Fruit fly (Drosophila melanogaster) whole organism, prepupa: ENCODE measurements around the gene RnpS1.

Experiments used
- Blimp-1 ChIP-seq: fragments of 200-800 bp; sonication (Bioruptor generic); optimal IDR thresholded peaks from 3 replicates; lab custom pipeline; 2017; ENCODE audit warnings: missing biosample characterization, missing genetic modification characterization, mild to moderate bottlenecking, moderate library complexity, missing genetic modification reagents
- CG11294 ChIP-seq: fragments of 200-800 bp; sonication (Bioruptor generic); IDR thresholded peaks from 2 replicates; pipeline ENCODE4 v1.3.6; 2022; ENCODE audit warnings: missing biosample characterization, missing genetic modification characterization
- CG11902 ChIP-seq: fragments of 200-800 bp; sonication (Bioruptor generic); optimal IDR thresholded peaks from 3 replicates; lab custom pipeline; 2016; ENCODE audit warnings: missing biosample characterization, missing genetic modification characterization
- CG15336 ChIP-seq: fragments of 200-800 bp; sonication (Bioruptor generic); IDR thresholded peaks from 2 replicates; pipeline ENCODE4 v1.3.6; 2022; ENCODE audit warnings: missing biosample characterization, missing genetic modification characterization
- CG1621 ChIP-seq: fragments of 200-800 bp; sonication (Bioruptor generic); optimal IDR thresholded peaks from 3 replicates; lab custom pipeline; 2018; ENCODE audit warnings: missing biosample characterization, mild to moderate bottlenecking, missing genetic modification characterization
- CG16779 ChIP-seq: fragments of 200-800 bp; sonication (Bioruptor generic); optimal IDR thresholded peaks from 3 replicates; lab custom pipeline; 2017; ENCODE audit warnings: missing biosample characterization, mild to moderate bottlenecking, missing genetic modification characterization
- CG32006 ChIP-seq: fragments of 200-800 bp; sonication (Bioruptor generic); optimal IDR thresholded peaks from 3 replicates; lab custom pipeline; 2017; ENCODE audit warnings: missing biosample characterization, mild to moderate bottlenecking, missing genetic modification characterization
- CG34406 ChIP-seq: fragments of 200-800 bp; sonication (Bioruptor generic); optimal IDR thresholded peaks from 3 replicates; lab custom pipeline; 2016; ENCODE audit warnings: missing biosample characterization, missing genetic modification characterization
- CG4318 ChIP-seq: fragments of 200-800 bp; sonication (Bioruptor generic); optimal IDR thresholded peaks from 3 replicates; lab custom pipeline; 2017; ENCODE audit warnings: missing biosample characterization, mild to moderate bottlenecking, missing genetic modification characterization
- CG6163 ChIP-seq: fragments of 200-800 bp; sonication (Bioruptor generic); IDR thresholded peaks from 3 replicates; pipeline ENCODE4 v1.3.6; 2022; ENCODE audit warnings: missing biosample characterization, missing genetic modification characterization
- CG6792 ChIP-seq: fragments of 200-800 bp; sonication (Bioruptor generic); optimal IDR thresholded peaks from 3 replicates; lab custom pipeline; 2016; ENCODE audit warnings: missing biosample characterization, missing genetic modification characterization
- CG6808 ChIP-seq: fragments of 200-800 bp; sonication (Bioruptor generic); optimal IDR thresholded peaks from 3 replicates; lab custom pipeline; 2017; ENCODE audit warnings: missing biosample characterization, missing genetic modification characterization, mild to moderate bottlenecking, moderate library complexity, missing genetic modification reagents
- CG6854 ChIP-seq: fragments of 200-800 bp; sonication (Bioruptor generic); optimal IDR thresholded peaks from 2 replicates; lab custom pipeline; 2017; ENCODE audit warnings: missing biosample characterization, mild to moderate bottlenecking, missing genetic modification characterization
- CG7368 ChIP-seq: fragments of 200-800 bp; sonication (Bioruptor generic); optimal IDR thresholded peaks from 3 replicates; lab custom pipeline; 2016; ENCODE audit warnings: missing biosample characterization, missing genetic modification characterization
- CG8119 ChIP-seq: fragments of 200-800 bp; sonication (Bioruptor generic); IDR thresholded peaks from 3 replicates; pipeline ENCODE4 v1.3.6; 2022; ENCODE audit warnings: missing biosample characterization, missing genetic modification characterization
- CG8319 ChIP-seq: fragments of 200-800 bp; sonication (Bioruptor generic); optimal IDR thresholded peaks from 3 replicates; lab custom pipeline; 2016; ENCODE audit warnings: missing biosample characterization, missing genetic modification characterization
- CG8632 ChIP-seq: fragments of 200-800 bp; sonication (Bioruptor generic); optimal IDR thresholded peaks from 3 replicates; lab custom pipeline; 2016; ENCODE audit warnings: missing biosample characterization, missing genetic modification characterization
- CG9139 ChIP-seq: fragments of 200-800 bp; sonication (Bioruptor generic); optimal IDR thresholded peaks from 3 replicates; lab custom pipeline; 2017; ENCODE audit warnings: missing biosample characterization, mild to moderate bottlenecking, missing genetic modification characterization
- Eip75B ChIP-seq: fragments of 200-800 bp; sonication (Bioruptor generic); optimal IDR thresholded peaks from 3 replicates; lab custom pipeline; 2016; ENCODE audit warnings: missing biosample characterization, missing genetic modification characterization
- Eip78C ChIP-seq: fragments of 200-800 bp; sonication (Bioruptor generic); peaks from one replicate; lab custom pipeline; 2016; ENCODE audit warnings: missing biosample characterization, missing genetic modification characterization
- Eip93F ChIP-seq: fragments of 200-800 bp; sonication (Bioruptor generic); optimal IDR thresholded peaks from 2 replicates; lab custom pipeline; 2016; ENCODE audit warnings: missing biosample characterization, mild to moderate bottlenecking, missing genetic modification characterization
- Ets21C ChIP-seq: fragments of 200-800 bp; sonication (Bioruptor generic); optimal IDR thresholded peaks from 3 replicates; lab custom pipeline; 2016; ENCODE audit warnings: missing biosample characterization, missing genetic modification characterization
- Ets96B ChIP-seq: fragments of 200-800 bp; optimal IDR thresholded peaks from 2 replicates; lab custom pipeline; 2019; ENCODE audit warnings: missing biosample characterization, mild to moderate bottlenecking, missing genetic modification characterization, moderate library complexity
- Hr38 ChIP-seq: sonication (Bioruptor generic); optimal IDR thresholded peaks from 2 replicates; lab custom pipeline; 2016; ENCODE audit warnings: missing biosample characterization, missing genetic modification characterization
- Hr39 ChIP-seq: fragments of 200-800 bp; sonication (Bioruptor generic); optimal IDR thresholded peaks from 2 replicates; lab custom pipeline; 2016; ENCODE audit warnings: missing biosample characterization, missing genetic modification characterization
- Lpt ChIP-seq: fragments of 200-800 bp; sonication (Bioruptor generic); optimal IDR thresholded peaks from 3 replicates; lab custom pipeline; 2016; ENCODE audit warnings: missing biosample characterization, missing genetic modification characterization
- OdsH ChIP-seq: fragments of 200-800 bp; sonication (Bioruptor generic); optimal IDR thresholded peaks from 3 replicates; lab custom pipeline; 2016; ENCODE audit warnings: missing biosample characterization, missing genetic modification characterization
- Smox ChIP-seq: fragments of 200-800 bp; sonication (Bioruptor generic); optimal IDR thresholded peaks from 3 replicates; lab custom pipeline; 2016; ENCODE audit warnings: missing biosample characterization, missing genetic modification characterization
- Sox14 ChIP-seq: fragments of 200-800 bp; sonication (Bioruptor generic); optimal IDR thresholded peaks from 3 replicates; lab custom pipeline; 2016; ENCODE audit warnings: missing biosample characterization, missing genetic modification characterization
- Sox15 ChIP-seq: fragments of 200-800 bp; sonication (Bioruptor generic); optimal IDR thresholded peaks from 3 replicates; lab custom pipeline; 2016; ENCODE audit warnings: missing biosample characterization, missing genetic modification characterization
- achi ChIP-seq: fragments of 200-800 bp; sonication (Bioruptor generic); optimal IDR thresholded peaks from 3 replicates; lab custom pipeline; 2016; ENCODE audit warnings: missing biosample characterization, missing genetic modification characterization
- acj6 ChIP-seq: fragments of 200-800 bp; sonication (Bioruptor generic); optimal IDR thresholded peaks from 3 replicates; lab custom pipeline; 2016; ENCODE audit warnings: missing biosample characterization, missing genetic modification characterization
- dac ChIP-seq: fragments of 200-800 bp; sonication (Bioruptor generic); optimal IDR thresholded peaks from 2 replicates; lab custom pipeline; 2017; ENCODE audit warnings: missing biosample characterization, mild to moderate bottlenecking, missing genetic modification characterization
- dsx ChIP-seq: fragments of 200-800 bp; optimal IDR thresholded peaks from 3 replicates; lab custom pipeline; 2019; ENCODE audit warnings: missing biosample characterization, mild to moderate bottlenecking, missing genetic modification characterization, moderate library complexity; ENCODE audit not compliant: poor library complexity, severe bottlenecking
- eg ChIP-seq: fragments of 200-800 bp; sonication (Bioruptor generic); IDR thresholded peaks from 3 replicates; pipeline ENCODE4 v1.3.6; 2022; ENCODE audit warnings: missing biosample characterization, missing genetic modification characterization
- esn ChIP-seq: fragments of 200-800 bp; sonication (Bioruptor generic); optimal IDR thresholded peaks from 2 replicates; lab custom pipeline; 2016; ENCODE audit warnings: missing biosample characterization, mild to moderate bottlenecking, missing genetic modification characterization, moderate library complexity
- fd59A ChIP-seq: fragments of 200-800 bp; sonication (Bioruptor generic); optimal IDR thresholded peaks from 2 replicates; lab custom pipeline; 2017; ENCODE audit warnings: missing biosample characterization, mild to moderate bottlenecking, missing genetic modification characterization, missing genetic modification reagents
- fd85E ChIP-seq: fragments of 200-800 bp; sonication (Bioruptor generic); optimal IDR thresholded peaks from 3 replicates; lab custom pipeline; 2016; ENCODE audit warnings: missing biosample characterization, missing genetic modification characterization
- lz ChIP-seq: fragments of 200-800 bp; sonication (Bioruptor generic); optimal IDR thresholded peaks from 3 replicates; lab custom pipeline; 2016; ENCODE audit warnings: missing biosample characterization, missing genetic modification characterization
- net ChIP-seq: fragments of 200-800 bp; sonication (Bioruptor generic); optimal IDR thresholded peaks from 3 replicates; lab custom pipeline; 2016; ENCODE audit warnings: missing biosample characterization, missing genetic modification characterization
- pdm3 ChIP-seq: fragments of 200-800 bp; sonication (Bioruptor generic); optimal IDR thresholded peaks from 3 replicates; lab custom pipeline; 2016; ENCODE audit warnings: missing biosample characterization, missing genetic modification characterization
- salr ChIP-seq, 2 experiments: fragments of 200-800 bp; sonication (Bioruptor generic); optimal IDR thresholded peaks; 3 replicates each; lab custom pipeline; 2016 to 2018; ENCODE audit warnings: missing biosample characterization in 2 of 2, missing genetic modification characterization in 2 of 2, mild to moderate bottlenecking in 1 of 2
- spab ChIP-seq: fragments of 200-800 bp; sonication (Bioruptor generic); optimal IDR thresholded peaks from 2 replicates; lab custom pipeline; 2017; ENCODE audit warnings: missing biosample characterization, mild to moderate bottlenecking, missing genetic modification characterization, missing genetic modification reagents
- ss ChIP-seq, 2 experiments: fragments of 200-800 bp; sonication (Bioruptor generic); optimal IDR thresholded peaks; 2 replicates in 1 of 2; 3 replicates in 1 of 2; lab custom pipeline; 2017 to 2018; ENCODE audit warnings: mild to moderate bottlenecking in 2 of 2, missing biosample characterization in 2 of 2, missing genetic modification characterization in 2 of 2, moderate library complexity in 1 of 2
- svp ChIP-seq: fragments of 200-800 bp; sonication (Bioruptor generic); peaks from one replicate; lab custom pipeline; 2016; ENCODE audit warnings: missing biosample characterization, missing genetic modification characterization
- topi ChIP-seq: fragments of 200-800 bp; sonication (Bioruptor generic); optimal IDR thresholded peaks from 3 replicates; lab custom pipeline; 2016; ENCODE audit warnings: missing biosample characterization, missing genetic modification characterization
- vri ChIP-seq: fragments of 200-800 bp; sonication (Bioruptor generic); optimal IDR thresholded peaks from 3 replicates; lab custom pipeline; 2016; ENCODE audit warnings: missing biosample characterization, mild to moderate bottlenecking, missing genetic modification characterization

Gene RnpS1

DNA sequence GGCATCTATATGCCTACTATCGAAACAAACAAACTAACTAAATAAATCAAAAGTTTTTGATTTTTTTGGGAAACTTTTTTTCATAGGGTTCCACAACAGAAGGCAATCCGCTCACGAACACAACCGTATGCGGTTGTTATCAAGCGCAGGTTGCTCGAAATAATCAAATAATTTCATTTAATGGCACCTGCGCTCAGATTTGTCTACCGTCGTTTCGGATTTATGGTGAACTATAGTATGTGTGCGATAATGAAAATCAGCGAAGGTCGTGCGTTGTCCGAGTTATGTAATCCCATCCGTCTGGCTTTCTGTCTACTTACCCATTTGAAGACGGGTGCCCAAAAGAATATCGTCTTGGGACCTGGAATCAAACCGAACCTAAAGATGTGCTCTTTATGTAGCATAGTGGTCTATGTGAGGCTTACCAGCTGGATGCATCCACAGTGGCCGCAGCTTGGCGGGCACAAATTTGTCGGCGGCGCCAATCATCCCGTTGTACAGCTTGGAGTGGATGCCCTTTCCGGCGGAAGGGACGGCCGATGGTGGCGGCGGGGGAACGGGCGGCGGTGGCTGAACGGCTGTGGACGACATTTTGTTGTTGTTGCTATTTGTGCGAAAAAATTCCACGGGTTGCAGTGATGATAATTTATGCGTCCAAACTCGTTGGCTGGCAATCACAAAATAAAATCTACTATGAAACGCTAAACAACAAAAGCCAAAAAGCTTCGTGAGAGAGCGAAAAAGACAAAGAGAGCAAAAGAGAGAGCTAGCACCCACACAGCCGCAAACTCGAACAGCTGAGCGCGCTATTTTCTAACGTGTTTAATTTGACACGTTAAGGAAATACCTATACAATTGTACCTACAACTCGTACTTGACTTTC lies 21.3 kb downstream of the RnpS1 start:
- TF ChIP-seq vri (peak; percentile 61), CG34406 (GFP tag; lab: Kevin White, UChicago) (no peak), CG8119 (no peak), CG1621 (peak; percentile 11), fd59A (no peak), CG11294 (no peak), eg (0 out of 3 replicates have a peak, but pooled peaks have one; percentile 23)

DNA sequence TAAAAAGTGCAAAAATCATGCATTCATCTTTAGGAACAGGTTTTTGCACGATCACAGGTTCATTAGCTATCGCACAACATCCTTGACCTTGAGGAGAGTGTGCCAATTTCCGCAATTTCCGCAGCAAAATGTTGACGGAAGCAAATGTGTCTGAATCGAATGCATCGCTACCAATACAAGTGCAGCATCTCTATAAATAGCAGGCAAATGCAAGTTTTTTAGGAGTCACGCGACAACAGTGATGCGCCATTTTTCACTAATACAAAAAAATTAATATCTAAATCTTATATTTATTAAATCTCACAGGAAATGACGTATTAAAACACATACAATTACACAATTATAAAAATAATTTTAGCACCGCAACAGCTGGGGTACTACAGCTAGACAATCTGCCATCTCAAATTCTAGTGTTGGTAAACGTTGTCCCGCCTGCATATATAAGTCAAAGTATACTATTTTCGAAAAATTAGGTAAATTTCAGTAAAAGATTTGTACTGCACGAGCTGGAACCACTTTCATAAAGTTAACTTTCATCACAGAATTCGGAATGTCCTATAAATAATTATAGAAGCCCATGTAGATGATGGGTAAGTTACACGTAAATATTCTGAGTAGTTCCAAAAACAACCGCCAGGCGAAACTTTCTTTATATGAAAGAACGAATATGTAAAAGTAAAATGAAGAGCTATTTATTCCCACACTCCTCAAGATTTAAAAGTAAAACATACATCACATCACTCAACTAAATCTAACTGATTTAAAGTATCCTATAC lies 22.2 kb downstream of the RnpS1 start, which contains the start of gene CG9399:
Gene CG9399, minus strand, starts transcription at position 400 of the 776 bp plus-strand sequence.
- peak; percentile 98 for TF ChIP-seq acj6 (GFP tag; lab: Kevin White, UChicago)
- peak; percentile 88 for TF ChIP-seq CG16779
- peak; percentile 99 for TF ChIP-seq OdsH (GFP tag; lab: Kevin White, UChicago)
- peak; percentile 98 for TF ChIP-seq Smox (GFP tag; lab: Kevin White, UChicago)
- peak; percentile 97 for TF ChIP-seq Sox15 (GFP tag; lab: Kevin White, UChicago)
- peak; percentile 98 for TF ChIP-seq dac (GFP tag; lab: Kevin White, UChicago)
- peak; percentile 96 for TF ChIP-seq topi (GFP tag; lab: Kevin White, UChicago)
- TF ChIP-seq Eip93F (GFP tag; lab: Kevin White, UChicago), result peak; percentile 98
- TF ChIP-seq CG7368 (GFP tag; lab: Kevin White, UChicago), result peak; percentile 94
- peak; percentile 91 for TF ChIP-seq spab (GFP tag; lab: Kevin White, UChicago)
- TF ChIP-seq Hr38 (GFP tag; lab: Kevin White, UChicago), result peak; percentile 72
- peak; percentile 97 for TF ChIP-seq achi (GFP tag; lab: Kevin White, UChicago)
- TF ChIP-seq CG8319 (GFP tag; lab: Kevin White, UChicago), result peak; percentile 95
- peak; percentile 81 for TF ChIP-seq Blimp-1 (GFP tag; lab: Kevin White, UChicago)
- TF ChIP-seq CG6854 (GFP tag; lab: Kevin White, UChicago), result peak; percentile 87
- TF ChIP-seq CG9139, result peak; percentile 91
- peak; percentile 97 for TF ChIP-seq CG8119
- peak; percentile 98 for TF ChIP-seq svp (GFP tag; lab: Kevin White, UChicago)
- TF ChIP-seq Ets21C (GFP tag; lab: Kevin White, UChicago), result peak; percentile 93
- TF ChIP-seq Eip75B (GFP tag; lab: Kevin White, UChicago), result peak; percentile 96
- TF ChIP-seq Sox14, result peak; percentile 96
- peak; percentile 97 for TF ChIP-seq CG8632 (GFP tag; lab: Kevin White, UChicago)
- peak; percentile 98 for TF ChIP-seq esn
- TF ChIP-seq CG6163 (GFP tag; lab: Robert Waterston, UW), result peak; percentile 99
- TF ChIP-seq CG6808 (GFP tag; lab: Kevin White, UChicago), result peak; percentile 91
- TF ChIP-seq Lpt, result peak; percentile 96
- peak; percentile 98 for TF ChIP-seq pdm3 (GFP tag; lab: Kevin White, UChicago)
- TF ChIP-seq CG11902, result peak; percentile 93
- peak; percentile 95 to 98 for TF ChIP-seq salr (GFP tag; optimal IDR thresholded peaks at IDR 0.05; lab: Kevin White, UChicago)
- TF ChIP-seq CG4318 (GFP tag; lab: Kevin White, UChicago), result peak; percentile 97
- TF ChIP-seq CG15336 (GFP tag; lab: Robert Waterston, UW), result peak; percentile 97
- TF ChIP-seq fd85E, result peak; percentile 81
- TF ChIP-seq Hr39, result peak; percentile 96
- TF ChIP-seq CG6792, result peak; percentile 97
- TF ChIP-seq ss (GFP tag; optimal IDR thresholded peaks at IDR 0.05; lab: Kevin White, UChicago), result peak; percentile 96 to 97
- TF ChIP-seq net (GFP tag; lab: Kevin White, UChicago), result peak; percentile 97
- TF ChIP-seq Ets96B, result peak; percentile 98
- peak; percentile 95 for TF ChIP-seq dsx (GFP tag; lab: Kevin White, UChicago)
- peak; percentile 97 for TF ChIP-seq CG11294
- peak; percentile 99 for TF ChIP-seq Eip78C (GFP tag; lab: Kevin White, UChicago)
- peak; percentile 98 for TF ChIP-seq lz (GFP tag; lab: Kevin White, UChicago)
- TF ChIP-seq CG34406 (GFP tag; lab: Kevin White, UChicago), result peak; percentile 97
- TF ChIP-seq CG32006 (GFP tag; lab: Kevin White, UChicago), result peak; percentile 98
